Worm (Caenorhabditis elegans): ENCODE data around the gene fib-1.

DNA sequence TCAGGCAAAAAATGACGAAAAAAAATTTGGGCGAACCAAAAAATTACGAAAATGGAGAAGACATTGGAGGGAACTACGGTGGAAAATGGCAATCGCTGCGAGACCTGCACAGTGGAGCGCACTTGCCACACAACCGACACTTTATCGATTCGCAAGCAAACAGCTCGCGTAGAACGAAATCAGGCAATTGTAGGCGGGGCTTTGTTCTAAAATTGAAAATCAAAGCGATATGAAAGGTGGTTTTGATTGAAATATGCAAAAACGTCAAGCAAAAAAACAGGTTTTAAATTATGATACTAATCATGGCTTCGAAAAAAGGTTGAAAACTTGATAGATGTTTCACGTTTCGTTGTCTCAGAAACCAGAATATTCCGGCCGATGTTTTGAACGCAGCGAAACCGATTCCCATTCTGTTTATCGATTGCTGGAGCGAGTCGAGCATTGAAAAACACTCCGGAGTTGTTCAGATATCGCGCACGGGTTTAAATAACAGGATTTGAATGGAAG is at the start of gene fib-1, which contains the start of gene mut-15:
- TF ChIP-seq ama-1 (optimal IDR thresholded peaks at IDR 0.05), result no peak
- peak; percentile 41 for TF ChIP-seq ceh-13 (GFP tag; optimal IDR thresholded peaks at IDR 0.05)
- TF ChIP-seq B0310.2 (tag; optimal IDR thresholded peaks at IDR 0.05), result peak; percentile 24
- TF ChIP-seq hmg-4 (GFP tag; optimal IDR thresholded peaks at IDR 0.05), result peak; percentile 48
- TF ChIP-seq F13C5.2 (tag; optimal IDR thresholded peaks at IDR 0.05), result peak; percentile 86
- no peak for TF ChIP-seq scrt-1 (GFP tag; IDR thresholded peaks at IDR 0.05)
- TF ChIP-seq tbx-37 (GFP tag; conservative IDR thresholded peaks at IDR 0.05), result no peak; the same call in 1 of the 2 replicates
- TF ChIP-seq flt-1 (GFP tag; IDR thresholded peaks at IDR 0.05), result no peak
- no peak for TF ChIP-seq tbx-11 (GFP tag; IDR thresholded peaks at IDR 0.05)

All from whole organism, early embryonic.